Fruit fly (Drosophila melanogaster) whole organism, embryonic: ENCODE measurements around the gene CG31178.
A peak's percentile ranks its signal among the peaks of the same experiment; 100 is the strongest.

ENCODE experiments used
- CG10654 ChIP-seq: fragments of 200-800 bp; sonication (Bioruptor generic); optimal IDR thresholded peaks from 2 replicates; lab custom pipeline; 2016; ENCODE audit warnings: missing biosample characterization, missing genetic modification characterization
- CG11398 ChIP-seq: fragments of 200-800 bp; sonication (Bioruptor generic); optimal IDR thresholded peaks from 2 replicates; lab custom pipeline; 2016; ENCODE audit warnings: missing biosample characterization, missing genetic modification characterization
- CG12071 ChIP-seq: fragments of 200-800 bp; sonication (Bioruptor generic); optimal IDR thresholded peaks from 3 replicates; lab custom pipeline; 2018; ENCODE audit warnings: missing biosample characterization, mild to moderate bottlenecking, missing genetic modification characterization
- CG1233 ChIP-seq: fragments of 200-800 bp; sonication (Bioruptor generic); optimal IDR thresholded peaks from 4 replicates; lab custom pipeline; 2018; ENCODE audit warnings: missing biosample characterization, mild to moderate bottlenecking, missing genetic modification characterization
- CG15479 ChIP-seq: fragments of 200-800 bp; sonication (Bioruptor generic); optimal IDR thresholded peaks from 3 replicates; lab custom pipeline; 2019; ENCODE audit warnings: missing biosample characterization, mild to moderate bottlenecking, missing genetic modification characterization, moderate library complexity
- CG15696 ChIP-seq: fragments of 200-800 bp; sonication (Bioruptor generic); optimal IDR thresholded peaks from 2 replicates; lab custom pipeline; 2019; ENCODE audit warnings: missing biosample characterization, mild to moderate bottlenecking, missing genetic modification characterization, moderate library complexity
- CG17361 ChIP-seq: fragments of 200-800 bp; sonication (Bioruptor generic); IDR thresholded peaks from 3 replicates; pipeline ENCODE4 v1.3.6; 2022; ENCODE audit warnings: missing biosample characterization, missing genetic modification characterization
- CG17912 ChIP-seq: fragments of 200-800 bp; sonication (Bioruptor generic); optimal IDR thresholded peaks from 2 replicates; lab custom pipeline; 2018; ENCODE audit warnings: missing biosample characterization, mild to moderate bottlenecking, missing genetic modification characterization
- CG18262 ChIP-seq: fragments of 200-800 bp; optimal IDR thresholded peaks from 3 replicates; lab custom pipeline; 2019; ENCODE audit warnings: missing biosample characterization, mild to moderate bottlenecking, missing genetic modification characterization, moderate library complexity
- CG1832 ChIP-seq: fragments of 200-800 bp; sonication (Bioruptor generic); optimal IDR thresholded peaks from 2 replicates; lab custom pipeline; 2017; ENCODE audit warnings: missing biosample characterization, mild to moderate bottlenecking, missing genetic modification characterization, inconsistent platforms
- CG18599 ChIP-seq: fragments of 200-800 bp; sonication (Bioruptor generic); optimal IDR thresholded peaks from 3 replicates; lab custom pipeline; 2017; ENCODE audit warnings: missing biosample characterization, missing genetic modification characterization, mild to moderate bottlenecking, moderate library complexity, missing genetic modification reagents
- CG2120 ChIP-seq: fragments of 200-800 bp; sonication (Bioruptor generic); optimal IDR thresholded peaks from 3 replicates; lab custom pipeline; 2016; ENCODE audit warnings: missing biosample characterization, missing genetic modification characterization
- CG2875 ChIP-seq: fragments of 200-800 bp; sonication (Bioruptor generic); optimal IDR thresholded peaks from 2 replicates; lab custom pipeline; 2017; ENCODE audit warnings: missing biosample characterization, mild to moderate bottlenecking, missing genetic modification characterization, missing genetic modification reagents
- CG43689 ChIP-seq: fragments of 200-800 bp; sonication (Bioruptor generic); IDR thresholded peaks from 2 replicates; pipeline ENCODE4 v1.3.6; 2022; ENCODE audit warnings: missing biosample characterization, missing genetic modification characterization
- CG7271 ChIP-seq: fragments of 200-800 bp; sonication (Bioruptor generic); optimal IDR thresholded peaks from 2 replicates; lab custom pipeline; 2018; ENCODE audit warnings: missing biosample characterization, mild to moderate bottlenecking, missing genetic modification characterization, moderate library complexity
- CG8478 ChIP-seq: fragments of >200 bp; optimal IDR thresholded peaks from 2 replicates; lab custom pipeline; 2018
- CG8765 ChIP-seq: fragments of 200-800 bp; sonication (Bioruptor generic); IDR thresholded peaks from 2 replicates; pipeline ENCODE4 v1.3.6; 2022; ENCODE audit warnings: missing biosample characterization, missing genetic modification characterization
- CG8944 ChIP-seq: fragments of 200-800 bp; sonication (Bioruptor generic); optimal IDR thresholded peaks from 3 replicates; lab custom pipeline; 2016; ENCODE audit warnings: missing biosample characterization, missing genetic modification characterization
- CoRest ChIP-seq: fragments of 200-800 bp; sonication (Bioruptor generic); optimal IDR thresholded peaks from 3 replicates; lab custom pipeline; 2018; ENCODE audit warnings: missing biosample characterization, mild to moderate bottlenecking, missing genetic modification characterization, moderate library complexity
- D19A ChIP-seq: fragments of 200-800 bp; optimal IDR thresholded peaks from 3 replicates; lab custom pipeline; 2019; ENCODE audit warnings: missing biosample characterization, mild to moderate bottlenecking, missing genetic modification characterization, moderate library complexity
- Dad ChIP-seq: fragments of 200-800 bp; sonication (Bioruptor generic); optimal IDR thresholded peaks from 3 replicates; lab custom pipeline; 2016; ENCODE audit warnings: missing biosample characterization, missing genetic modification characterization
- Deaf1 ChIP-seq: fragments of 200-800 bp; optimal IDR thresholded peaks from 3 replicates; lab custom pipeline; 2019; ENCODE audit warnings: missing biosample characterization, mild to moderate bottlenecking, missing genetic modification characterization, moderate library complexity
- Dip2 ChIP-seq: fragments of 200-800 bp; sonication (Bioruptor generic); IDR thresholded peaks from 2 replicates; pipeline ENCODE4 v1.3.6; 2022; ENCODE audit warnings: missing biosample characterization, missing genetic modification characterization
- Doc2 ChIP-seq: fragments of 200-800 bp; sonication (Bioruptor generic); IDR thresholded peaks from 2 replicates; pipeline ENCODE4 v1.3.6; 2022; ENCODE audit warnings: missing biosample characterization, missing genetic modification characterization
- Hey ChIP-seq: fragments of 200-800 bp; sonication (Bioruptor generic); optimal IDR thresholded peaks from 3 replicates; lab custom pipeline; 2018; ENCODE audit warnings: missing biosample characterization, mild to moderate bottlenecking, missing genetic modification characterization
- Kr ChIP-seq: fragments of 200-800 bp; sonication (Bioruptor generic); optimal IDR thresholded peaks from 2 replicates; lab custom pipeline; 2017; ENCODE audit warnings: missing biosample characterization, mild to moderate bottlenecking, missing genetic modification characterization
- NC2β ChIP-seq: fragments of 200-800 bp; sonication (Bioruptor generic); optimal IDR thresholded peaks from 2 replicates; lab custom pipeline; 2016; ENCODE audit warnings: missing biosample characterization, missing genetic modification characterization
- PHDP ChIP-seq: fragments of 200-800 bp; sonication (Bioruptor generic); optimal IDR thresholded peaks from 3 replicates; lab custom pipeline; 2018; ENCODE audit warnings: missing biosample characterization, mild to moderate bottlenecking, missing genetic modification characterization, moderate library complexity
- Pdp1 ChIP-seq, 2 experiments: fragments of 200-800 bp; sonication (Bioruptor generic); optimal IDR thresholded peaks; 3 replicates each; lab custom pipeline; 2016; ENCODE audit warnings: missing biosample characterization in 2 of 2, missing genetic modification characterization in 2 of 2, mild to moderate bottlenecking in 1 of 2, moderate library complexity in 1 of 2
- Ravus ChIP-seq: fragments of 200-800 bp; sonication (Bioruptor generic); IDR thresholded peaks from 2 replicates; pipeline ENCODE4 v1.3.6; 2022; ENCODE audit warnings: missing biosample characterization, missing genetic modification characterization
- Rfx ChIP-seq: fragments of 200-800 bp; sonication (Bioruptor generic); IDR thresholded peaks from 2 replicates; pipeline ENCODE4 v1.3.6; 2022; ENCODE audit warnings: missing biosample characterization, missing genetic modification characterization
- Spps ChIP-seq: fragments of 200-800 bp; sonication (Bioruptor generic); optimal IDR thresholded peaks from 2 replicates; lab custom pipeline; 2018; ENCODE audit warnings: missing biosample characterization, mild to moderate bottlenecking, missing genetic modification characterization
- Sry-δ ChIP-seq: fragments of 200-800 bp; sonication (Bioruptor generic); optimal IDR thresholded peaks from 2 replicates; lab custom pipeline; 2016; ENCODE audit warnings: missing biosample characterization, missing genetic modification characterization
- Xbp1 ChIP-seq: fragments of 200-800 bp; sonication (Bioruptor generic); optimal IDR thresholded peaks from 3 replicates; lab custom pipeline; 2016; ENCODE audit warnings: missing biosample characterization, mild to moderate bottlenecking, missing genetic modification characterization
- YL-1 ChIP-seq: fragments of 200-800 bp; sonication (Bioruptor generic); optimal IDR thresholded peaks from 3 replicates; lab custom pipeline; 2017; ENCODE audit warnings: missing biosample characterization, mild to moderate bottlenecking, missing genetic modification characterization
- bab2 ChIP-seq: fragments of 200-800 bp; sonication (Bioruptor generic); optimal IDR thresholded peaks from 2 replicates; lab custom pipeline; 2016; ENCODE audit warnings: missing biosample characterization, missing genetic modification characterization
- bbx ChIP-seq: fragments of 200-800 bp; sonication (Bioruptor generic); IDR thresholded peaks from 2 replicates; pipeline ENCODE4 v1.3.6; 2022; ENCODE audit warnings: missing biosample characterization, missing genetic modification characterization; ENCODE audit not compliant: partially characterized antibody
- btn ChIP-seq: fragments of 200-800 bp; sonication (Bioruptor generic); optimal IDR thresholded peaks from 2 replicates; lab custom pipeline; 2016; ENCODE audit warnings: missing biosample characterization, missing genetic modification characterization
- esg ChIP-seq: fragments of 200-800 bp; sonication (Bioruptor generic); conservative IDR thresholded peaks from 2 replicates; pipeline ENCODE4 v1.3.6; 2022; ENCODE audit warnings: missing biosample characterization, missing genetic modification characterization
- fd3F ChIP-seq: fragments of 200-800 bp; sonication (Bioruptor generic); optimal IDR thresholded peaks from 2 replicates; lab custom pipeline; 2018; ENCODE audit warnings: missing biosample characterization, mild to moderate bottlenecking, missing genetic modification characterization, moderate library complexity
- fd96Cb ChIP-seq: fragments of 200-800 bp; sonication (Bioruptor generic); optimal IDR thresholded peaks from 2 replicates; lab custom pipeline; 2018; ENCODE audit warnings: missing biosample characterization, mild to moderate bottlenecking, missing genetic modification characterization, moderate library complexity
- hb ChIP-seq: fragments of 200-800 bp; sonication (Bioruptor generic); IDR thresholded peaks from 3 replicates; pipeline ENCODE4 v1.3.6; 2022; ENCODE audit warnings: missing biosample characterization, missing genetic modification characterization; ENCODE audit not compliant: partially characterized antibody
- ind ChIP-seq: fragments of 200-800 bp; sonication (Bioruptor generic); optimal IDR thresholded peaks from 3 replicates; lab custom pipeline; 2016; ENCODE audit warnings: missing biosample characterization, missing genetic modification characterization
- luna ChIP-seq: fragments of 200-800 bp; sonication (Bioruptor generic); optimal IDR thresholded peaks from 2 replicates; lab custom pipeline; 2016; ENCODE audit warnings: missing biosample characterization, missing genetic modification characterization
- maf-S ChIP-seq: fragments of 200-800 bp; sonication (Bioruptor generic); optimal IDR thresholded peaks from 2 replicates; lab custom pipeline; 2016; ENCODE audit warnings: missing biosample characterization, missing genetic modification characterization
- nau ChIP-seq: fragments of 200-800 bp; sonication (Bioruptor generic); optimal IDR thresholded peaks from 3 replicates; lab custom pipeline; 2017; ENCODE audit warnings: missing biosample characterization, mild to moderate bottlenecking, missing genetic modification characterization, missing genetic modification reagents
- org-1 ChIP-seq: fragments of 200-800 bp; sonication (Bioruptor generic); optimal IDR thresholded peaks from 2 replicates; lab custom pipeline; 2017; ENCODE audit warnings: missing biosample characterization, missing genetic modification characterization
- sens-2 ChIP-seq: fragments of 200-800 bp; sonication (Bioruptor generic); IDR thresholded peaks from 2 replicates; pipeline ENCODE4 v1.3.6; 2022; ENCODE audit warnings: missing biosample characterization, missing genetic modification characterization
- seq ChIP-seq: fragments of 200-800 bp; sonication (Bioruptor generic); IDR thresholded peaks from 2 replicates; pipeline ENCODE4 v1.3.6; 2022; ENCODE audit warnings: missing biosample characterization, missing genetic modification characterization
- shn ChIP-seq: fragments of 200-800 bp; sonication (Bioruptor generic); optimal IDR thresholded peaks from 3 replicates; lab custom pipeline; 2016; ENCODE audit warnings: missing biosample characterization, missing genetic modification characterization
- sug ChIP-seq: fragments of 200-800 bp; optimal IDR thresholded peaks from 2 replicates; lab custom pipeline; 2019; ENCODE audit warnings: missing biosample characterization, mild to moderate bottlenecking, missing genetic modification characterization, moderate library complexity
- ttk ChIP-seq: fragments of 200-800 bp; sonication (Bioruptor generic); IDR thresholded peaks from 2 replicates; pipeline ENCODE4 v2.1.2; 2022; ENCODE audit warnings: missing biosample characterization, missing genetic modification characterization

The CG31178 gene

dm6 chr3R:21887588-21888007 is 14.1 kb downstream of the CG31178 start (continued):
- TF ChIP-seq fd3F (GFP tag; lab: Kevin White, UChicago) (no peak), maf-S (no peak), hb (GFP tag; lab: Robert Waterston, UW) (no peak), CG7271 (tag; lab: Kevin White, UChicago) (no peak), btn (GFP tag; lab: Kevin White, UChicago) (no peak), CG2875 (GFP tag; lab: Kevin White, UChicago) (peak; percentile 24), esg (GFP tag; lab: Robert Waterston, UW) (peak; percentile 39; the same call in 1 of the 2 replicates), bbx (GFP tag; lab: Robert Waterston, UW) (no peak), luna (GFP tag; lab: Kevin White, UChicago) (no peak), shn (GFP tag; lab: Kevin White, UChicago) (no peak), Deaf1 (tag; lab: Kevin White, UChicago) (no peak), YL-1 (GFP tag; lab: Kevin White, UChicago) (no peak), CG12071 (GFP tag; lab: Kevin White, UChicago) (no peak), Pdp1 (GFP tag; optimal IDR thresholded peaks at IDR 0.05; lab: Kevin White, UChicago) (peak; percentile 33 to 37), CG18599 (GFP tag; lab: Kevin White, UChicago) (no peak), CoRest (peak; percentile 45), bab2 (no peak), NC2β (GFP tag; lab: Kevin White, UChicago) (no peak), CG1233 (GFP tag; lab: Kevin White, UChicago) (no peak), CG15479 (GFP tag; lab: Kevin White, UChicago) (no peak), ttk (GFP tag; lab: Robert Waterston, UW) (peak; percentile 38; the same call in 1 of the 2 replicates), CG10654 (GFP tag; lab: Kevin White, UChicago) (no peak), Doc2 (GFP tag; lab: Robert Waterston, UW) (no peak), Xbp1 (GFP tag; lab: Kevin White, UChicago) (peak; percentile 42), CG1832 (no peak), nau (GFP tag; lab: Kevin White, UChicago) (no peak), org-1 (GFP tag; lab: Kevin White, UChicago) (no peak), Ravus (no peak), D19A (no peak), Spps (tag; lab: Kevin White, UChicago) (no peak), Sry-δ (GFP tag; lab: Kevin White, UChicago) (no peak), Kr (GFP tag; lab: Kevin White, UChicago) (no peak), CG8478 (lab: Kevin White, UChicago) (no peak), CG11398 (no peak), CG17912 (GFP tag; lab: Kevin White, UChicago) (no peak), fd96Cb (tag; lab: Kevin White, UChicago) (peak; percentile 34), PHDP (tag; lab: Kevin White, UChicago) (no peak), Dad (GFP tag; lab: Kevin White, UChicago) (no peak), CG17361 (peak; percentile 85), CG18262 (tag; lab: Kevin White, UChicago) (peak; percentile 79), CG43689 (GFP tag; lab: Robert Waterston, UW) (no peak), ind (GFP tag; lab: Kevin White, UChicago) (peak; percentile 51), Rfx (peak; percentile 45; the same call in 1 of the 2 replicates), sug (tag; lab: Kevin White, UChicago) (no peak), sens-2 (GFP tag; lab: Robert Waterston, UW) (no peak), seq (GFP tag; lab: Robert Waterston, UW) (no peak), Dip2 (GFP tag; lab: Robert Waterston, UW) (no peak), CG8944 (GFP tag; lab: Kevin White, UChicago) (peak; percentile 49), Hey (tag; lab: Kevin White, UChicago) (no peak), CG2120 (GFP tag; lab: Kevin White, UChicago) (peak; percentile 11), CG8765 (GFP tag; lab: Robert Waterston, UW) (no peak), CG15696 (no peak)
